Worm (Caenorhabditis elegans) whole organism, late embryonic: ENCODE measurements around the gene K12D12.4.

Experiments used
- ceh-48 ChIP-seq: sonication (generic microtip); optimal IDR thresholded peaks from 2 replicates; lab custom pipeline; 2016; ENCODE audit warnings: missing genetic modification characterization, inconsistent platforms, missing compliant biosample characterization
- hlh-6 ChIP-seq: sonication (generic microtip); optimal IDR thresholded peaks from 2 replicates; lab custom pipeline; 2016; ENCODE audit warnings: missing genotype, missing genetic modification characterization, missing compliant biosample characterization
- lim-6 ChIP-seq: sonication (generic microtip); optimal IDR thresholded peaks from 2 replicates; lab custom pipeline; 2016; ENCODE audit warnings: missing genetic modification characterization, missing compliant biosample characterization

- TF ChIP-seq lim-6 (tag; lab: Kevin White, UChicago), result no peak
- no peak for TF ChIP-seq ceh-48 (tag; lab: Kevin White, UChicago)
- TF ChIP-seq hlh-6, result no peak
Observed at ce11 chrII:11853108-11853507, 12.4 kb downstream of the K12D12.4 start.
